Worm (Caenorhabditis elegans): ENCODE results near the gene rib-2.

- TF ChIP-seq ceh-82 (tag; optimal IDR thresholded peaks at IDR 0.05) (no peak), ztf-11 (tag; optimal IDR thresholded peaks at IDR 0.05) (no peak)
Measured at ce11 chrIII:10763032-10763431, 20.4 kb downstream of the rib-2 start, which contains the start of gene dpy-28.
